Worm (Caenorhabditis elegans) whole organism, L4 larva: ENCODE data around the gene morc-1.
A peak's percentile ranks its signal among the peaks of the same experiment; 100 is the strongest.

Experiments
- F10B5.3 ChIP-seq: sonication (generic microtip); optimal IDR thresholded peaks from 2 replicates; lab custom pipeline; 2016; ENCODE audit warnings: mild to moderate bottlenecking, missing genetic modification characterization, missing compliant biosample characterization
- F49E8.2 ChIP-seq: sonication (generic microtip); optimal IDR thresholded peaks from 2 replicates; lab custom pipeline; 2016; ENCODE audit warnings: missing compliant biosample characterization, mild to moderate bottlenecking, missing genetic modification characterization, borderline replicate concordance
- ZK337.2 ChIP-seq: fragments of 200-800 bp; sonication (Bioruptor generic); IDR thresholded peaks from 2 replicates; pipeline ENCODE4 v1.3.6; 2022; ENCODE audit warnings: missing genetic modification reagents, missing genetic modification characterization, missing compliant biosample characterization
- ZK546.5 ChIP-seq, 2 experiments: sonication (generic microtip); optimal IDR thresholded peaks; 2 replicates each; lab custom pipeline; 2017; ENCODE audit warnings: missing biosample characterization in 2 of 2, missing genetic modification characterization in 2 of 2
- arid-1 ChIP-seq: fragments of 200-800 bp; sonication (Bioruptor generic); conservative IDR thresholded peaks from 2 replicates; pipeline ENCODE4 v1.3.6; 2022; ENCODE audit warnings: missing genetic modification reagents, missing genetic modification characterization, missing compliant biosample characterization
- ceh-28 ChIP-seq: fragments of 150-350 bp; optimal IDR thresholded peaks from 2 replicates; lab custom pipeline; 2014; ENCODE audit warnings: missing biosample characterization, missing genetic modification reagents, missing genetic modification characterization
- ceh-32 ChIP-seq: sonication (generic microtip); optimal IDR thresholded peaks from 2 replicates; lab custom pipeline; 2016; ENCODE audit warnings: mild to moderate bottlenecking, missing genetic modification characterization, missing compliant biosample characterization; ENCODE audit not compliant: poor library complexity
- ceh-82 ChIP-seq: sonication (generic microtip); optimal IDR thresholded peaks from 2 replicates; lab custom pipeline; 2017; ENCODE audit warnings: missing biosample characterization, missing genetic modification characterization
- daf-12 ChIP-seq: fragments of 150-350 bp; optimal IDR thresholded peaks from 2 replicates; lab custom pipeline; 2014; ENCODE audit warnings: missing biosample characterization, missing genetic modification reagents, missing genetic modification characterization
- daf-8 ChIP-seq: fragments of 200-800 bp; sonication (Bioruptor generic); IDR thresholded peaks from 2 replicates; pipeline ENCODE4 v1.3.6; 2022; ENCODE audit warnings: missing genetic modification characterization, missing compliant biosample characterization
- dmd-6 ChIP-seq: fragments of 200-800 bp; sonication (Bioruptor generic); IDR thresholded peaks from 2 replicates; pipeline ENCODE4 v1.3.6; 2022; ENCODE audit warnings: missing genetic modification reagents, missing genetic modification characterization, missing compliant biosample characterization
- dpl-1 ChIP-seq: fragments of 150-350 bp; optimal IDR thresholded peaks from 2 replicates; lab custom pipeline; 2014; ENCODE audit warnings: missing biosample characterization, missing genetic modification reagents, missing genetic modification characterization
- dve-1 ChIP-seq: sonication (generic microtip); optimal IDR thresholded peaks from 2 replicates; lab custom pipeline; 2017; ENCODE audit warnings: antibody characterized with exemption, mild to moderate bottlenecking, missing genetic modification characterization, missing compliant biosample characterization; ENCODE audit not compliant: insufficient read depth
- egl-27 ChIP-seq: sonication (generic microtip); optimal IDR thresholded peaks from 3 replicates; lab custom pipeline; 2017; ENCODE audit warnings: missing biosample characterization, missing genetic modification reagents, missing genetic modification characterization
- hif-1 ChIP-seq, 2 experiments: sonication (generic microtip); optimal IDR thresholded peaks; 2 replicates each; lab custom pipeline; 2016 to 2017; ENCODE audit warnings: missing compliant biosample characterization in 2 of 2, missing genetic modification characterization in 2 of 2, missing genetic modification reagents in 2 of 2, missing genotype in 2 of 2, mild to moderate bottlenecking in 1 of 2
- hlh-11 ChIP-seq: fragments of 200-800 bp; sonication (Bioruptor generic); optimal IDR thresholded peaks from 2 replicates; lab custom pipeline; 2018; ENCODE audit warnings: mild to moderate bottlenecking, missing genetic modification characterization, missing compliant biosample characterization
- hlh-30 ChIP-seq: sonication (generic microtip); optimal IDR thresholded peaks from 2 replicates; lab custom pipeline; 2017; ENCODE audit warnings: antibody characterized with exemption, mild to moderate bottlenecking, missing genetic modification characterization, missing compliant biosample characterization; ENCODE audit not compliant: insufficient read depth
- hmg-1.1 ChIP-seq: fragments of 200-800 bp; sonication (Bioruptor generic); IDR thresholded peaks from 2 replicates; pipeline ENCODE4 v1.3.6; 2022; ENCODE audit warnings: missing genetic modification reagents, missing genetic modification characterization, missing compliant biosample characterization
- lin-15B ChIP-seq: fragments of 150-350 bp; sonication (generic microtip); optimal IDR thresholded peaks from 3 replicates; lab custom pipeline; 2014; ENCODE audit warnings: missing biosample characterization, missing genetic modification characterization
- lin-38 ChIP-seq: fragments of 200-800 bp; sonication (Bioruptor generic); IDR thresholded peaks from 2 replicates; pipeline ENCODE4 v1.3.6; 2022; ENCODE audit warnings: missing genetic modification reagents, missing genetic modification characterization, missing compliant biosample characterization
- lir-3 ChIP-seq: sonication (generic microtip); optimal IDR thresholded peaks from 2 replicates; lab custom pipeline; 2016; ENCODE audit warnings: mild to moderate bottlenecking, missing genetic modification characterization, missing compliant biosample characterization
- lsy-2 ChIP-seq, 2 experiments: fragments of 150-350 bp in 1 of 2; sonication (generic microtip) in 1 of 2; optimal IDR thresholded peaks; 2 replicates each; lab custom pipeline; 2014 to 2017; ENCODE audit warnings: missing biosample characterization in 2 of 2, missing genetic modification characterization in 2 of 2
- mep-1 ChIP-seq: fragments of 150-350 bp; sonication (generic microtip); optimal IDR thresholded peaks from 3 replicates; lab custom pipeline; 2014; ENCODE audit warnings: missing biosample characterization, missing genetic modification characterization
- mes-2 ChIP-seq: sonication (generic microtip); optimal IDR thresholded peaks from 2 replicates; lab custom pipeline; 2016; ENCODE audit warnings: missing genotype, mild to moderate bottlenecking, missing genetic modification characterization, missing compliant biosample characterization; ENCODE audit not compliant: poor library complexity, severe bottlenecking
- mxl-3 ChIP-seq: fragments of 200-800 bp; sonication (Bioruptor generic); optimal IDR thresholded peaks from 2 replicates; lab custom pipeline; 2018; ENCODE audit warnings: mild to moderate bottlenecking, missing genetic modification characterization, missing compliant biosample characterization
- nhr-25 ChIP-seq: sonication (generic microtip); optimal IDR thresholded peaks from 2 replicates; lab custom pipeline; 2017; ENCODE audit warnings: missing genetic modification characterization, mild to moderate bottlenecking, missing compliant biosample characterization, antibody characterized with exemption, moderate library complexity, borderline replicate concordance; ENCODE audit not compliant: insufficient read depth
- nhr-48 ChIP-seq: sonication (generic microtip); optimal IDR thresholded peaks from 2 replicates; lab custom pipeline; 2016; ENCODE audit warnings: mild to moderate bottlenecking, missing genetic modification characterization, missing compliant biosample characterization
- nhr-6 ChIP-seq: fragments of 150-350 bp; optimal IDR thresholded peaks from 2 replicates; lab custom pipeline; 2014; ENCODE audit warnings: missing biosample characterization, missing genetic modification characterization
- nhr-77 ChIP-seq: fragments of 150-350 bp; optimal IDR thresholded peaks from 2 replicates; lab custom pipeline; 2014; ENCODE audit warnings: missing biosample characterization, missing genetic modification characterization
- php-3 ChIP-seq: fragments of 200-800 bp; sonication (Bioruptor generic); IDR thresholded peaks from 2 replicates; pipeline ENCODE4 v1.3.6; 2022; ENCODE audit warnings: missing genetic modification reagents, missing genetic modification characterization, missing compliant biosample characterization
- pqm-1 ChIP-seq: sonication (generic microtip); optimal IDR thresholded peaks from 2 replicates; lab custom pipeline; 2017; ENCODE audit warnings: missing biosample characterization, missing genetic modification characterization
- rbr-2 ChIP-seq: sonication (generic microtip); optimal IDR thresholded peaks from 2 replicates; lab custom pipeline; 2016; ENCODE audit warnings: missing genotype, missing genetic modification characterization, missing compliant biosample characterization
- set-16 ChIP-seq: fragments of 200-800 bp; sonication (Bioruptor generic); IDR thresholded peaks from 2 replicates; pipeline ENCODE4 v1.3.6; 2022; ENCODE audit warnings: missing genetic modification reagents, missing genetic modification characterization, missing compliant biosample characterization
- spr-3 ChIP-seq: fragments of 200-800 bp; sonication (Bioruptor generic); optimal IDR thresholded peaks from 2 replicates; lab custom pipeline; 2018; ENCODE audit warnings: mild to moderate bottlenecking, missing genetic modification characterization, missing compliant biosample characterization
- tag-97 ChIP-seq: fragments of 200-800 bp; sonication (Bioruptor generic); IDR thresholded peaks from 2 replicates; pipeline ENCODE4 v1.3.6; 2022; ENCODE audit warnings: missing genetic modification characterization, missing compliant biosample characterization
- vab-7 ChIP-seq: fragments of 200-800 bp; sonication (Bioruptor generic); IDR thresholded peaks from 2 replicates; pipeline ENCODE4 v1.3.6; 2022; ENCODE audit warnings: missing genetic modification reagents, missing genetic modification characterization, missing compliant biosample characterization
- zip-11 ChIP-seq: fragments of 200-800 bp; sonication (Bioruptor generic); IDR thresholded peaks from 2 replicates; pipeline ENCODE4 v1.3.6; 2022; ENCODE audit warnings: missing genetic modification characterization, missing compliant biosample characterization
- zip-2 ChIP-seq: fragments of 150-350 bp; optimal IDR thresholded peaks from 2 replicates; lab custom pipeline; 2014; ENCODE audit warnings: missing biosample characterization, missing genetic modification characterization
- ztf-11 ChIP-seq: fragments of 150-350 bp; optimal IDR thresholded peaks from 2 replicates; lab custom pipeline; 2014; ENCODE audit warnings: missing biosample characterization, missing genetic modification characterization

The morc-1 gene

ce11 chrIII:5190671-5191174, 16.0 kb downstream of the morc-1 start, which contains the start of gene hira-1 (continued):
- TF ChIP-seq mep-1 (tag; lab: Kevin White, UChicago), result peak; percentile 28
- no peak for TF ChIP-seq lir-3 (tag; lab: Kevin White, UChicago)
- TF ChIP-seq tag-97 (GFP tag; lab: Robert Waterston, UW), result no peak
- TF ChIP-seq rbr-2, result no peak
- no peak for TF ChIP-seq nhr-77
- TF ChIP-seq ztf-11, result no peak
- TF ChIP-seq hlh-30 (tag; lab: Kevin White, UChicago), result peak; percentile 39
- no peak for TF ChIP-seq nhr-25
- TF ChIP-seq spr-3 (GFP tag; lab: Kevin White, UChicago), result no peak
- TF ChIP-seq mes-2, result peak; percentile 63
- TF ChIP-seq vab-7 (GFP tag; lab: Robert Waterston, UW), result no peak
- no peak for TF ChIP-seq zip-11

DNA sequence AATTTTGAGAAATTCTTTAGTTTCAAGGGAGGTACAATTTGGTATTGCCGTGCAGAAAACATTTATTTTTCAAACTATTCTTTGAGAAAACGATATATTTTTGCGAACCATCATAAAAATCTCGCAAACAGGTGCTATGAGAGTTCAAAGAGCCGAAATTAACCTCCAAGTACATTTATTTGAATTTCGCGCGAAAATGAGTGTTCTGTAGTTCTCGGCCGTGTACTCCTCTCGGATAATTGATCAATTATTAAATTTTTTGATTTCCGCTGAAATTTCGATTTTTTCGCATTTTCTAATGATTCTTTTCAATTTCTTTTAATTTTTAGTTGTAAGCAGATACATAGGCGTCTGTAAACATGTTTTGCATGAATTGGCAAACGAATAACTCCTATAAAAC, 16.5 kb downstream of the morc-1 start:
- TF ChIP-seq F49E8.2 (tag; lab: Kevin White, UChicago) (peak; percentile 16), set-16 (no peak), dve-1 (tag; lab: Kevin White, UChicago) (no peak), mes-2 (peak; percentile 88), hmg-1.1 (no peak), ZK337.2 (peak; percentile 58; the same call in 1 of the 2 replicates), hif-1 (tag; optimal IDR thresholded peaks at IDR 0.05; lab: Kevin White, UChicago) (peak in 1 of 2 experiments; percentile 27), lin-15B (tag; lab: Kevin White, UChicago) (no peak), rbr-2 (no peak), lin-38 (GFP tag; lab: Robert Waterston, UW) (peak; percentile 44), arid-1 (GFP tag; lab: Robert Waterston, UW) (0 out of 2 replicates have a peak, but pooled peaks have one; percentile 29), ceh-28 (tag; lab: Kevin White, UChicago) (no peak), pqm-1 (tag; lab: Kevin White, UChicago) (no peak), dmd-6 (GFP tag; lab: Robert Waterston, UW) (peak; percentile 33; the same call in 1 of the 2 replicates), mep-1 (tag; lab: Kevin White, UChicago) (no peak), dpl-1 (GFP tag; lab: Kevin White, UChicago) (peak; percentile 88), ceh-82 (tag; lab: Kevin White, UChicago) (no peak), lsy-2 (tag; optimal IDR thresholded peaks at IDR 0.05; lab: Kevin White, UChicago) (peak in 1 of 2 experiments; percentile 27)

ce11 chrIII:5188426-5188825, 18.3 kb downstream of the morc-1 start, which contains the start of gene K10D2.8:
Gene K10D2.8 (plus strand): TSS chrIII:5188726.
- TF ChIP-seq hlh-11 (tag; lab: Kevin White, UChicago) (no peak), ceh-32 (no peak), spr-3 (GFP tag; lab: Kevin White, UChicago) (no peak), hlh-30 (tag; lab: Kevin White, UChicago) (no peak), daf-8 (GFP tag; lab: Robert Waterston, UW) (no peak), vab-7 (GFP tag; lab: Robert Waterston, UW) (no peak), zip-2 (tag; lab: Kevin White, UChicago) (no peak), mxl-3 (GFP tag; lab: Kevin White, UChicago) (no peak), daf-12 (tag; lab: Kevin White, UChicago) (no peak), nhr-48 (tag; lab: Kevin White, UChicago) (no peak), F10B5.3 (no peak), nhr-6 (tag; lab: Kevin White, UChicago) (no peak), egl-27 (no peak), php-3 (GFP tag; lab: Robert Waterston, UW) (no peak), ZK546.5 (tag; optimal IDR thresholded peaks at IDR 0.05; lab: Kevin White, UChicago) (no peak)
- TF ChIP-seq, all 104 proteins: peak for 0
